Worm (Caenorhabditis elegans) whole organism, mixed stage, embryonic: ENCODE results near the gene C23H3.9.

Experiments
- M03D4.4 ChIP-seq: sonication (generic microtip); optimal IDR thresholded peaks from 2 replicates; lab custom pipeline; 2017; ENCODE audit warnings: mild to moderate bottlenecking, missing genetic modification characterization, missing compliant biosample characterization
- ceh-39 ChIP-seq: fragments of 150-350 bp; optimal IDR thresholded peaks from 2 replicates; lab custom pipeline; 2014; ENCODE audit warnings: missing biosample characterization, missing genetic modification characterization
- ceh-83 ChIP-seq: fragments of 200-800 bp; sonication (Bioruptor generic); optimal IDR thresholded peaks from 2 replicates; lab custom pipeline; 2018; ENCODE audit warnings: mild to moderate bottlenecking, missing genetic modification characterization, missing compliant biosample characterization
- drap-1 ChIP-seq: fragments of 200-800 bp; sonication (Bioruptor generic); optimal IDR thresholded peaks from 3 replicates; lab custom pipeline; 2018; ENCODE audit warnings: mild to moderate bottlenecking, missing genetic modification characterization, missing compliant biosample characterization
- elt-1 ChIP-seq: sonication (generic microtip); optimal IDR thresholded peaks from 2 replicates; lab custom pipeline; 2017; ENCODE audit warnings: missing genetic modification characterization, mild to moderate bottlenecking, missing compliant biosample characterization, antibody characterized with exemption, moderate library complexity, borderline replicate concordance; ENCODE audit not compliant: insufficient read depth
- elt-3 ChIP-seq: fragments of 150-350 bp; optimal IDR thresholded peaks from 2 replicates; lab custom pipeline; 2014; ENCODE audit warnings: missing biosample characterization, missing genetic modification characterization
- flh-1 ChIP-seq: fragments of 200-800 bp; sonication (Bioruptor generic); optimal IDR thresholded peaks from 2 replicates; lab custom pipeline; 2018; ENCODE audit warnings: mild to moderate bottlenecking, missing genetic modification characterization, moderate library complexity, missing compliant biosample characterization
- lsy-2 ChIP-seq: fragments of 150-350 bp; optimal IDR thresholded peaks from 2 replicates; lab custom pipeline; 2014; ENCODE audit warnings: missing biosample characterization, missing genetic modification characterization
- mab-5 ChIP-seq: fragments of 150-350 bp; optimal IDR thresholded peaks from 2 replicates; lab custom pipeline; 2014; ENCODE audit warnings: missing biosample characterization, missing genetic modification characterization
- mep-1 ChIP-seq: fragments of 150-350 bp; optimal IDR thresholded peaks from 2 replicates; lab custom pipeline; 2017; ENCODE audit warnings: missing biosample characterization, missing genetic modification reagents, missing genetic modification characterization, inconsistent platforms
- mls-2 ChIP-seq: sonication (generic microtip); optimal IDR thresholded peaks from 2 replicates; lab custom pipeline; 2016; ENCODE audit warnings: mild to moderate bottlenecking, missing genetic modification characterization, moderate library complexity, missing compliant biosample characterization
- nhr-12 ChIP-seq: fragments of 150-350 bp; optimal IDR thresholded peaks from 2 replicates; lab custom pipeline; 2014; ENCODE audit warnings: missing biosample characterization, missing genetic modification characterization
- nhr-2 ChIP-seq: fragments of 150-350 bp; optimal IDR thresholded peaks from 2 replicates; lab custom pipeline; 2014; ENCODE audit warnings: missing biosample characterization, missing genetic modification characterization
- nhr-76 ChIP-seq: sonication (generic microtip); optimal IDR thresholded peaks from 2 replicates; lab custom pipeline; 2017; ENCODE audit warnings: missing biosample characterization, missing genetic modification characterization
- sem-2 ChIP-seq: fragments of 200-800 bp; sonication (Bioruptor generic); optimal IDR thresholded peaks from 2 replicates; lab custom pipeline; 2018; ENCODE audit warnings: mild to moderate bottlenecking, missing genetic modification characterization, missing compliant biosample characterization
- snpc-4 ChIP-seq: fragments of 150-350 bp; optimal IDR thresholded peaks from 2 replicates; lab custom pipeline; 2014; ENCODE audit warnings: missing biosample characterization, missing genetic modification characterization
- sptf-1 ChIP-seq: sonication (generic microtip); optimal IDR thresholded peaks from 2 replicates; lab custom pipeline; 2017; ENCODE audit warnings: mild to moderate bottlenecking, missing genetic modification characterization, moderate library complexity, missing compliant biosample characterization
- unc-39 ChIP-seq: fragments of 150-350 bp; optimal IDR thresholded peaks from 2 replicates; lab custom pipeline; 2014; ENCODE audit warnings: missing biosample characterization, missing genetic modification characterization

Gene C23H3.9

DNA sequence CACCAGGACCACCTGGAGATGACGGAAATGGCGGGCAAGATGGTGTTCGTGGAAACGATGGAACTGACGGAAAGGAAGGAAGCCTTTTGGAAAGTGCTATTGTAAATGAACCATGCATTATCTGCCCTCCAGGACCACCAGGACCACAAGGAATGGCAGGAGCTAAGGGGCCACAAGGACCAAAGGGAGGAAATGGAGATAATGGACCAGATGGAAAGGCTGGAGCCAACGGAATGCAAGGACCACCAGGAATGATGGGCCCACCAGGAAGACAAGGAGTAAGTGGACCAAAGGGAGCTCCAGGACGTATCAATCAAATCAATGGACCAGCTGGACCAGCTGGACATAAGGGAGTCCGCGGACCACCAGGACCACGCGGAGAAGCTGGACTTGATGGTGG is 55.3 kb downstream of the C23H3.9 start:
- no peak for TF ChIP-seq snpc-4 (tag; lab: Kevin White, UChicago)
- no peak for TF ChIP-seq mls-2
- TF ChIP-seq sem-2 (GFP tag; lab: Kevin White, UChicago), result no peak
- no peak for TF ChIP-seq ceh-83
- TF ChIP-seq lsy-2 (tag; lab: Kevin White, UChicago), result no peak
- TF ChIP-seq M03D4.4 (tag; lab: Kevin White, UChicago), result no peak
- TF ChIP-seq elt-1 (tag; lab: Kevin White, UChicago), result no peak
- TF ChIP-seq flh-1 (GFP tag; lab: Kevin White, UChicago), result no peak
- no peak for TF ChIP-seq sptf-1 (tag; lab: Kevin White, UChicago)
- no peak for TF ChIP-seq nhr-12
- TF ChIP-seq drap-1 (GFP tag; lab: Kevin White, UChicago), result no peak
- TF ChIP-seq, all 35 proteins: peak for 0

- no peak for TF ChIP-seq ceh-39 (tag; lab: Kevin White, UChicago)
- no peak for TF ChIP-seq M03D4.4 (tag; lab: Kevin White, UChicago)
- no peak for TF ChIP-seq nhr-2 (tag; lab: Kevin White, UChicago)
- no peak for TF ChIP-seq sem-2 (GFP tag; lab: Kevin White, UChicago)
- no peak for TF ChIP-seq ceh-83
- no peak for TF ChIP-seq nhr-76
Observed at ce11 chrII:23025-23424, 56.0 kb downstream of the C23H3.9 start, which contains the start of gene sqt-2. TSS of gene sqt-2 (plus strand) at chrII:23325.

- no peak for TF ChIP-seq unc-39 (tag; lab: Kevin White, UChicago)
- no peak for TF ChIP-seq drap-1 (GFP tag; lab: Kevin White, UChicago)
- TF ChIP-seq mab-5 (tag; lab: Kevin White, UChicago), result no peak
- no peak for TF ChIP-seq elt-3 (tag; lab: Kevin White, UChicago)
- TF ChIP-seq mep-1 (tag; lab: Kevin White, UChicago), result no peak
Observed at ce11 chrII:21953-22352, 57.1 kb downstream of the C23H3.9 start.
